Worm (Caenorhabditis elegans) whole organism, L2 larva: ENCODE results near the gene F46B3.23.

Experiments
- C34F6.9 ChIP-seq: fragments of 150-350 bp; optimal IDR thresholded peaks from 2 replicates; lab custom pipeline; 2014; ENCODE audit warnings: missing biosample characterization, missing genetic modification characterization
- lsy-2 ChIP-seq, 2 experiments: fragments of 150-350 bp in 1 of 2; sonication (generic microtip) in 1 of 2; optimal IDR thresholded peaks; 2 replicates each; lab custom pipeline; 2014 to 2017; ENCODE audit warnings: missing biosample characterization in 2 of 2, missing genetic modification characterization in 2 of 2
- nhr-11 ChIP-seq: fragments of 150-350 bp; optimal IDR thresholded peaks from 2 replicates; lab custom pipeline; 2014; ENCODE audit warnings: missing biosample characterization, missing genetic modification characterization
- nhr-129 ChIP-seq: fragments of 150-350 bp; optimal IDR thresholded peaks from 2 replicates; lab custom pipeline; 2014; ENCODE audit warnings: missing biosample characterization, missing genetic modification characterization

DNA sequence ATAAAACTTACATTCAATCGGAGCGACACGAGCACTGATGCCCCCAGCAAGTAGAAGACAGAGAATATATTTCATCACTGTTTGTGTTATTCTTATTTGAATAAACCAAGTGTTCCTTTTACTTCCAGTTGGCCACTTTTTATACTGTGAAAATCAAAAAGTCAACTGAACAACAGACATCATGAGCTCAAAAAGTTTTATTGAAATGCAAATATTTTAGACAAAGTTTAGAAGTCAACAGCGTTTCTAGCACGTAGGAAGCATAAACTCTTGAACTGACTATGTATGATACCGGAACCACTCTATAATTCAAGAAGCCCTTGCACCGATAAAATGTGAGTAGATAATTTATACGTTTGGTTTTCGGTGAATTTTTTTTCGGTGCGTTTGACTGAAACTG lies 24.7 kb upstream of the F46B3.23 start, which contains the start of gene F46B3.14:
- TF ChIP-seq nhr-11 (tag; lab: Kevin White, UChicago): no peak
- no peak for TF ChIP-seq nhr-129 (tag; lab: Kevin White, UChicago)
- TF ChIP-seq lsy-2 (tag; optimal IDR thresholded peaks at IDR 0.05; lab: Kevin White, UChicago): no peak
- no peak for TF ChIP-seq C34F6.9 (tag; lab: Kevin White, UChicago)
